Worm (Caenorhabditis elegans): ENCODE results near the gene myo-5.

ce11 chrV:8157446-8157845 is 48.7 kb downstream of the myo-5 start, which contains the start of gene sul-2:
- TF ChIP-seq pag-3 (tag; optimal IDR thresholded peaks at IDR 0.05; ENCODE audit: borderline replicate concordance) (no peak), ama-1 (optimal IDR thresholded peaks at IDR 0.05) (no peak), hlh-30 (tag; optimal IDR thresholded peaks at IDR 0.05; ENCODE audit: insufficient read depth) (no peak), fkh-10 (GFP tag; optimal IDR thresholded peaks at IDR 0.05) (no peak), Y22D7AL.16 (tag; optimal IDR thresholded peaks at IDR 0.05) (no peak), che-1 (tag; optimal IDR thresholded peaks at IDR 0.05) (no peak), ceh-19 (GFP tag; optimal IDR thresholded peaks at IDR 0.05) (no peak)

All from whole organism, late embryonic.